Fruit fly (Drosophila melanogaster): Measurements from ENCODE around the gene shams.

The shams gene

DNA sequence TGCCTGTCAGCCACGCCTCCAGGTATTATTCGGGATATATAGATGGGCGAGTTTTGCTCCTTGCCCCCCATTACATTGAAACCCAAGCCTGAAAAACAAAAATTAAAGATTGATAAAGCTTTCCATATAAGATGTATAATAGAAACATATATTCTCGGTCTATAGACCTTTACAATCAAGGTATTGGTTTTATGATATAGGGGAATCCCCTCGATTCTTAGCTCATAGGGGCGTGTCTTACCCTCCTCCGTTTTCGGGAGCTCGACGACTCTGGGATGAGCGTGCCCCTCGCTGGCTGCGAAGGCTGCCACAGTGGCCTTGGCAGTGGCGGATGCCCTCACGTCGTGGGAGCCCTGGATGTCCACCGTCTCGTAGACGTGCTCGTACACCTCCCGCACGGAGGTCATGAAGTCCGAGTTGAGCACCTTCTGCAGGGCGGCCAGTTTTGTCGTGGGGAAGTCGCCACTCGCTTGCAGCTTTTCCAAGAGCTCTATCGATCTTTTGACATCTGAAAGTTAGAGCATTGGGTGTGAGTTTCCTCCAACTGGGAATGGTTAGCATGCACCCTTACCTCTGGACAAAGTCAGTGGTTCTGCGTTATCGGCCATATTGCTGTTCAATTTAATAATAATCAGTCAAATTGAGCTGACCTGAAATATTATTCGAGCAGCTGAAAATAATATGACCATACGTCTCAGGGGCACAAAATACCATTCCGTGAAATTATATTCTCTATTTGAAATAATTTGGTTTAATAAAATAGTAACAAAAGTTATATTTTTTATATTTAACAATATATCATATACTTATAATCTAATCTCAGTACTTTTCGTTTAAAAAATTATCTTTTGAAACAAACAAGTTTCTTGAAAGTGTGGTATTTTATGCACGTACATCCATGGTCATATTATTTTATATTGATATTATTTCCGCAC is 9.2 kb downstream of the shams start, which contains the start of the genes veli and PQBP1:
TSS of gene veli (minus strand) at position 685 of the 935 bp plus-strand sequence.
TSS of gene PQBP1 (plus strand) at position 885 of the 935 bp plus-strand sequence.
- TF ChIP-seq rn (GFP tag; IDR thresholded peaks at IDR 0.05) = no peak
- TF ChIP-seq Snoo (tag; optimal IDR thresholded peaks at IDR 0.05) = no peak
- TF ChIP-seq EcR (GFP tag; optimal IDR thresholded peaks at IDR 0.05) = no peak
- no peak for TF ChIP-seq CG15710 (tag; optimal IDR thresholded peaks at IDR 0.05)
- TF ChIP-seq CG32121 (GFP tag; IDR thresholded peaks at IDR 0.05) = no peak
- no peak for TF ChIP-seq Ets98B (GFP tag; IDR thresholded peaks at IDR 0.05)
- TF ChIP-seq CG10348 (GFP tag; IDR thresholded peaks at IDR 0.05) = no peak

DNA sequence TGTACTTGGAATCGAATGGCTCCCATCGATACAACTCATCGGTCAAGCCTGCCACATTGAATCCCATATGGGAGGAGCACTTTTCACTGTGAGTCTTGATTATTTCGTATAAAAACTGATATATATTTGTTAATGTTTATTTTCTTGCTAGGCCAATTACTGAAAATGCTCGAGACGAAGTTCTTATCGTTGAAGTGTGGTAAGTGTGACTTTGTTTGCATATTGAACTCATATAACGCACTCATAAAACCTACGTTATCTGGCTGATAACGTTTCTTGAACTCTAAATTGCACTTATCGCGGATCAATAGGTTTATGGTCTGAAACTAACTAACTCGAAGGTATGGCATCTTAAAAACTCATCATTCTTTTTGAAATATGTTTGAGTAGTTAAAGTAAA is 13.9 kb downstream of the shams start:
- TF ChIP-seq D1 (tag; optimal IDR thresholded peaks at IDR 0.05) = no peak
- no peak for TF ChIP-seq gl (tag; optimal IDR thresholded peaks at IDR 0.05)
- TF ChIP-seq CG34367 (tag; optimal IDR thresholded peaks at IDR 0.05) = no peak
- no peak for TF ChIP-seq CG17806 (tag; optimal IDR thresholded peaks at IDR 0.05)
- no peak for TF ChIP-seq Snoo (tag; optimal IDR thresholded peaks at IDR 0.05)
- no peak for TF ChIP-seq EcR (GFP tag; optimal IDR thresholded peaks at IDR 0.05)

DNA sequence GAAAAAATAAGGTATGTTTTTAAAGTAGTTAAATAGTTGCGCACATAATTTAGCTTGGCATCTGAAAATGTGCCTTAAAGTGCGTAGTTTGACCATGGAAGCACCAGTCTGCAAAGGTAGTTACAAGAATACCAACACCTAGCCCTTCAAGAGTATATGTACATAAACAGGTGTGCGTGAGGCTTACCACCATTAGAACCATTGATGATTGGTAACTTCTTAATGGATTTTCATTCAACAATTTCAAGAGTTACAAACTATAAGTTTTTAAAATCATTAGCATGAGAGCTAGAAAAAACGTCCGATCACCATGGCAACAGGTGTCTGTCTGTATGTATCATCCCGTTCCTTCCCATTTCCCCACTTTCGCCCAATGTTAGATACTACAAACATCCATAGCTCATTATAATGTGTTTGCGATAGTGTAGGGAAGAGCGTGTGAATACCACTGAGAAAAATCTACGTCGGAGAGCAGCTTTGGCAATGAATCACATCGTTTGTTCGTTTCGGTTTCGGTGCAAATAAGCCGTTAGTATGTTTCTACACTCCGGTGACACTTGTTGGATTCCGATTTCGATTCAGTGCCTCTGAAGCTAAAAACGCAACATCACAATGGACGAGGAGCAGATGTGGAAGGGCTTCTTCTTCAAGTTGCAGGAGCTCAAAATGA is 17.8 kb downstream of the shams start:
- no peak for TF ChIP-seq CG8301 (tag; optimal IDR thresholded peaks at IDR 0.05)
- TF ChIP-seq CG14655 (GFP tag; optimal IDR thresholded peaks at IDR 0.05) = no peak
- no peak for TF ChIP-seq Pif1B (GFP tag; optimal IDR thresholded peaks at IDR 0.05)
- TF ChIP-seq gl (tag; optimal IDR thresholded peaks at IDR 0.05) = no peak
- TF ChIP-seq Snoo (tag; optimal IDR thresholded peaks at IDR 0.05) = no peak
- TF ChIP-seq CG12605 (GFP tag; IDR thresholded peaks at IDR 0.05) = no peak
- no peak for TF ChIP-seq D1 (tag; optimal IDR thresholded peaks at IDR 0.05)
- no peak for TF ChIP-seq CG17806 (tag; optimal IDR thresholded peaks at IDR 0.05)
- no peak for TF ChIP-seq CG34367 (tag; optimal IDR thresholded peaks at IDR 0.05)
- no peak for TF ChIP-seq rn (GFP tag; IDR thresholded peaks at IDR 0.05)

dm6 chr3R:25056016-25056415 is 18.4 kb downstream of the shams start, which contains the start of the genes CG31111 and stac:
Gene CG31111 (minus strand): TSS chr3R:25056177.
Gene stac (plus strand): TSS chr3R:25056286.
- TF ChIP-seq CG8159 (tag; optimal IDR thresholded peaks at IDR 0.05) = no peak
- no peak for TF ChIP-seq CG4496 (GFP tag; IDR thresholded peaks at IDR 0.05)
- no peak for TF ChIP-seq CG12605 (GFP tag; IDR thresholded peaks at IDR 0.05)
- TF ChIP-seq CG8301 (tag; optimal IDR thresholded peaks at IDR 0.05) = no peak
- TF ChIP-seq CG10348 (GFP tag; IDR thresholded peaks at IDR 0.05) = no peak
- no peak for TF ChIP-seq CG15710 (tag; optimal IDR thresholded peaks at IDR 0.05)
- no peak for TF ChIP-seq rn (GFP tag; IDR thresholded peaks at IDR 0.05)
- no peak for TF ChIP-seq CG14655 (GFP tag; optimal IDR thresholded peaks at IDR 0.05)
- TF ChIP-seq EcR (GFP tag; optimal IDR thresholded peaks at IDR 0.05) = no peak
- TF ChIP-seq CG17806 (tag; optimal IDR thresholded peaks at IDR 0.05) = no peak

DNA sequence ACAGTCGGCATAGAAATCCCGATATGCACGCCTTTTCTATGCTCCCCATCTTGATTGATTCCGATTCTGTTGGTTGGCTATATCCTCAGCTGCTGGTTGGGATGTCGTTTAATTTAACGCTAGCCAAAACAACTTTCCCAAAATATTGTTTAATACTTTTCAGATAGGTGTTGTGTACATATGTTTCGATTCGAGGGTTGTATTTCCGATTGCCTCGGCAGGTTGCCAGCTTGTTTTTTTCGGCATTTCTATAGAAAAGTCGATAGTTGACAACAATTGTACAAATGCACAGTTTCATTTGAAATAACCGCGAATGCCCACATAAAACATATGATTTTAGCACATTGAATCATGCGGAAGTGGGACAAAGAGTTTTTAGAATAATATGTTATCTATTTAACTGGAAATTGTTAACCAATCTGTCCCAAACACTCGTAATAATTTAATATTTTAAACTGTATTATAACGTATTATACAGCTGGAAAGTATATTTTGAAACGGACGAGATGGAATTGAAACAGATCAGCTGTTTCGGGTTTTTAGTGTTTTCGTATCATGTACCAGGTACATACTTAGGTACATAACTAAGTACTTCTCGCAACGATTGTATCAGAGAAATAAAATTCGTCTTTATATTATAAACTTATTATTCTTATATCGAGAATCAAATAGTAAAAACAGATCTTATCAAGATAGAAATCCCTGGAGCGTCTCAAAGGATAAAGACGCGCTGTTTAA is 19.8 kb downstream of the shams start, which contains the start of gene CG31109:
TSS of gene CG31109 (minus strand) at position 203 of the 738 bp plus-strand sequence.
- TF ChIP-seq Ets98B (GFP tag; IDR thresholded peaks at IDR 0.05) = peak; percentile 36; the same call in 1 of the 2 replicates
- no peak for TF ChIP-seq Snoo (tag; optimal IDR thresholded peaks at IDR 0.05)

DNA sequence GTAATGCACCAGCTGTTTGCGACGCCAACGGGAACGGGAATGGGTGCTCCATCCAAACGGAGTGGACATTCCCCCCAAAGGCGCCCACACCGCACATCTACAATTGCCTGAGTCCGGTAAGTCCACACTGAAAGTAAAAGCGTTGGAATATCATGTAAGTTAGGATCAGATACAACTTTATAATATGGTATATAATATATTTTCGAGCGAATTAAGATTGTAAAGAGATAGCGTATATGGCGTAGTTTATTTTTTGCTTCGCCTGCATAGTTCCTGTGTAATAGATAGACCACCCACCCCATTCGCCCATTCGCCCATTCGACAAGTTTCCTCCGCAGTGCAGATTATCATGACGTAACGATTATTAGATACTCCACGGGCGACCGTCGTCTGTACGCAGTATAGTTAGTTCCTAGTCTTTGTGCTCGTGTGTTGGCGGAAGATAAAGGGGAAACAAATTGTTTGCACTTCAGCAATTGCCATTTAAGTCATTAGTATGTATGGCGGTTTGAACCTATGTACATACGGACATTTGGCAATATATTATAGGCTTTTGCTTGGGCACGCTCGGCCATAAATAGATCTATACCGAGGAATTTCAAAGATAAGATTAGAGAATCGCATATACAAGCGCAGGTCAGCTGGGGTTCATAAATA is 22.8 kb downstream of the shams start:
- TF ChIP-seq CG4496 (GFP tag; IDR thresholded peaks at IDR 0.05) (peak; percentile 72; the same call in 2 of the 3 replicates), Snoo (tag; optimal IDR thresholded peaks at IDR 0.05) (no peak), CG32121 (GFP tag; IDR thresholded peaks at IDR 0.05) (peak; percentile 73), CG17806 (tag; optimal IDR thresholded peaks at IDR 0.05) (no peak), CG12605 (GFP tag; IDR thresholded peaks at IDR 0.05) (no peak), EcR (GFP tag; optimal IDR thresholded peaks at IDR 0.05) (no peak), CG10348 (GFP tag; IDR thresholded peaks at IDR 0.05) (no peak), Pif1A (GFP tag; optimal IDR thresholded peaks at IDR 0.05) (no peak), CG34367 (tag; optimal IDR thresholded peaks at IDR 0.05) (no peak), CG8159 (tag; optimal IDR thresholded peaks at IDR 0.05) (no peak), rn (GFP tag; IDR thresholded peaks at IDR 0.05) (no peak), CG8301 (tag; optimal IDR thresholded peaks at IDR 0.05) (peak; percentile 56), CG13204 (GFP tag; optimal IDR thresholded peaks at IDR 0.05) (no peak), Pif1B (GFP tag; optimal IDR thresholded peaks at IDR 0.05) (peak; percentile 27), Ets98B (GFP tag; IDR thresholded peaks at IDR 0.05) (peak; percentile 80), CG14655 (GFP tag; optimal IDR thresholded peaks at IDR 0.05) (no peak), CG15710 (tag; optimal IDR thresholded peaks at IDR 0.05) (no peak), D1 (tag; optimal IDR thresholded peaks at IDR 0.05) (no peak), fd96Ca (GFP tag; IDR thresholded peaks at IDR 0.05) (no peak), gl (tag; optimal IDR thresholded peaks at IDR 0.05) (no peak), CG9948 (tag; optimal IDR thresholded peaks at IDR 0.05) (no peak)

Data from whole organism, pupa.